Fruit fly (Drosophila melanogaster) whole organism, embryonic: Measurements from ENCODE around the gene cav.

ENCODE experiments used
- CG10565 ChIP-seq: fragments of 200-800 bp; sonication (Bioruptor generic); optimal IDR thresholded peaks from 3 replicates; lab custom pipeline; 2016; ENCODE audit warnings: missing biosample characterization, mild to moderate bottlenecking, missing genetic modification characterization
- CG12071 ChIP-seq: fragments of 200-800 bp; sonication (Bioruptor generic); optimal IDR thresholded peaks from 3 replicates; lab custom pipeline; 2018; ENCODE audit warnings: missing biosample characterization, mild to moderate bottlenecking, missing genetic modification characterization
- CG31365 ChIP-seq: fragments of 200-800 bp; sonication (Bioruptor generic); optimal IDR thresholded peaks from 2 replicates; lab custom pipeline; 2018; ENCODE audit warnings: missing biosample characterization, mild to moderate bottlenecking, missing genetic modification characterization
- CG8089 ChIP-seq: fragments of 200-800 bp; sonication (Bioruptor generic); optimal IDR thresholded peaks from 3 replicates; lab custom pipeline; 2016; ENCODE audit warnings: missing biosample characterization, missing genetic modification characterization
- Dip3 ChIP-seq: fragments of 200-800 bp; sonication (Bioruptor generic); optimal IDR thresholded peaks from 3 replicates; lab custom pipeline; 2016; ENCODE audit warnings: missing biosample characterization, missing genetic modification characterization
- Dll ChIP-seq: fragments of 200-800 bp; sonication (Bioruptor generic); IDR thresholded peaks from 4 replicates; pipeline ENCODE4 v1.3.6; 2022; ENCODE audit warnings: missing biosample characterization, missing genetic modification characterization; ENCODE audit not compliant: partially characterized antibody
- Elba2 ChIP-seq: fragments of 200-800 bp; sonication (Bioruptor generic); optimal IDR thresholded peaks from 3 replicates; lab custom pipeline; 2016; ENCODE audit warnings: missing biosample characterization, missing genetic modification characterization
- ewg ChIP-seq: fragments of 200-800 bp; sonication (Bioruptor generic); optimal IDR thresholded peaks from 3 replicates; lab custom pipeline; 2017; ENCODE audit warnings: mild to moderate bottlenecking, missing biosample characterization, missing genetic modification reagents, missing genetic modification characterization
- gcm2 ChIP-seq: fragments of 200-800 bp; sonication (Bioruptor generic); optimal IDR thresholded peaks from 2 replicates; lab custom pipeline; 2016; ENCODE audit warnings: missing biosample characterization, missing genetic modification characterization
- h ChIP-seq: fragments of >200 bp; optimal IDR thresholded peaks from 2 replicates; lab custom pipeline; 2017
- pan ChIP-seq, 4 experiments: fragments of >200 bp in 3 of 4; fragments of 200-800 bp in 1 of 4; sonication (Bioruptor generic) in 1 of 4; optimal IDR thresholded peaks in 3 of 4; IDR thresholded peaks in 1 of 4; 2 replicates each; pipeline versions ENCODE4 v1.3.6 to Lab custom; 2017 to 2022; ENCODE audit warnings: missing biosample characterization in 2 of 4, missing genetic modification characterization in 2 of 4, mixed read lengths in 1 of 4
- pho ChIP-seq: fragments of 200-800 bp; sonication (Bioruptor generic); optimal IDR thresholded peaks from 2 replicates; lab custom pipeline; 2016; ENCODE audit warnings: missing biosample characterization, missing genetic modification characterization
- sd ChIP-seq: fragments of 200-800 bp; sonication (Bioruptor generic); optimal IDR thresholded peaks from 3 replicates; lab custom pipeline; 2018; ENCODE audit warnings: missing biosample characterization, mild to moderate bottlenecking, missing genetic modification characterization, moderate library complexity
- stwl ChIP-seq: fragments of 200-800 bp; sonication (Bioruptor generic); optimal IDR thresholded peaks from 3 replicates; lab custom pipeline; 2018; ENCODE audit warnings: missing biosample characterization, mild to moderate bottlenecking, missing genetic modification characterization, moderate library complexity

DNA sequence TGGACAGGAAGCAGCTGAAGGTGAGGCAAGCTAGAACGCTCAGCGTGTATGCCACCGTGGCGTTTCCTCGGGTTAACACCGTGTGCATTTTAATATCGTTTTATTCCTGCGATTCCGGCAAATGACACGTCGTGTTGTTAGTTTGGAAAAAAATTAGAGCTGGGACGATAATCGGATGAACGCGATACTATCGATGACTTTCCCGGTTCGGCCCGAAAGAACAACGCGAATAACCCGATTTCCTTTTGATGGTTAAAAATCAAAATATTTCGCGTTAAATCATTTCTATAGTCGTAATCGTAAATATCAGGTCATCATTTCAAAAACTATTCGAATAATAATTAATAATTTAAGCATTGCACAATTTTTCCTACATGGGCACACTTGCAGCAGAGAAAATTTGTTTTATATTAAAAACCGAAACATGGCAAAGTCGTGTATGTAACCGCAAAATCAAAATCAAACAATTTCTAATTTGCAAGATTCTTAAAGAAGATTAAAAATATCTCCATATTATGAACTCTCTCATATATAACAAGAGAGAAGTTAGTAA, 9.0 kb downstream of the cav start, which contains the start of gene Spase22-23:
- TF ChIP-seq ewg (no peak), Elba2 (GFP tag; lab: Kevin White, UChicago) (no peak), h (lab: Kevin White, UChicago) (no peak), Dip3 (GFP tag; lab: Kevin White, UChicago) (no peak), CG8089 (GFP tag; lab: Kevin White, UChicago) (no peak), CG12071 (GFP tag; lab: Kevin White, UChicago) (no peak), CG31365 (tag; lab: Kevin White, UChicago) (no peak), Dll (GFP tag; lab: Robert Waterston, UW) (peak; percentile 92), gcm2 (GFP tag; lab: Kevin White, UChicago) (no peak), pan (optimal IDR thresholded peaks at IDR 0.05; lab: Kevin White, UChicago) (no peak), pan (GFP tag; optimal IDR thresholded peaks at IDR 0.05 in 1 of 2, IDR thresholded peaks at IDR 0.05 in 1 of 2) (no peak), pho (GFP tag; lab: Kevin White, UChicago) (no peak), CG10565 (GFP tag; lab: Kevin White, UChicago) (no peak), stwl (no peak), sd (tag; lab: Kevin White, UChicago) (no peak)
